Fruit fly (Drosophila melanogaster) whole organism, embryonic: ENCODE measurements around the gene CG11843.

Experiments used
- Asciz ChIP-seq: fragments of 200-800 bp; sonication (Bioruptor generic); optimal IDR thresholded peaks from 2 replicates; lab custom pipeline; 2017; ENCODE audit warnings: missing biosample characterization, mild to moderate bottlenecking, missing genetic modification characterization, missing genetic modification reagents
- B-H2 ChIP-seq: fragments of 200-800 bp; sonication (Bioruptor generic); optimal IDR thresholded peaks from 2 replicates; lab custom pipeline; 2018; ENCODE audit warnings: missing biosample characterization, mild to moderate bottlenecking, missing genetic modification characterization
- CG10209 ChIP-seq: fragments of 200-800 bp; sonication (Bioruptor generic); optimal IDR thresholded peaks from 3 replicates; lab custom pipeline; 2017; ENCODE audit warnings: missing biosample characterization, mild to moderate bottlenecking, missing genetic modification characterization, missing genetic modification reagents
- CG10321 ChIP-seq: fragments of 200-800 bp; sonication (Bioruptor generic); IDR thresholded peaks from 2 replicates; pipeline ENCODE4 v1.3.6; 2022; ENCODE audit warnings: missing biosample characterization, missing genetic modification characterization
- CG10431 ChIP-seq: fragments of 200-800 bp; sonication (Bioruptor generic); optimal IDR thresholded peaks from 3 replicates; lab custom pipeline; 2018; ENCODE audit warnings: missing biosample characterization, mild to moderate bottlenecking, missing genetic modification characterization
- CG10462 ChIP-seq: fragments of 200-800 bp; sonication (Bioruptor generic); optimal IDR thresholded peaks from 2 replicates; lab custom pipeline; 2016; ENCODE audit warnings: missing biosample characterization, missing genetic modification characterization
- CG11093 ChIP-seq: fragments of 200-800 bp; sonication (Bioruptor generic); IDR thresholded peaks from 3 replicates; pipeline ENCODE4 v1.3.6; 2022; ENCODE audit warnings: missing biosample characterization, missing genetic modification characterization
- CG13624 ChIP-seq: fragments of 200-800 bp; sonication (Bioruptor generic); optimal IDR thresholded peaks from 2 replicates; lab custom pipeline; 2016; ENCODE audit warnings: missing biosample characterization, missing genetic modification characterization
- CG15601 ChIP-seq: fragments of 200-800 bp; sonication (Bioruptor generic); optimal IDR thresholded peaks from 3 replicates; lab custom pipeline; 2019; ENCODE audit warnings: missing biosample characterization, mild to moderate bottlenecking, missing genetic modification characterization, moderate library complexity
- CG18619 ChIP-seq: fragments of 200-800 bp; sonication (Bioruptor generic); optimal IDR thresholded peaks from 3 replicates; lab custom pipeline; 2017; ENCODE audit warnings: missing biosample characterization, mild to moderate bottlenecking, missing genetic modification characterization
- CG2129 ChIP-seq: fragments of 200-800 bp; sonication (Bioruptor generic); IDR thresholded peaks from 2 replicates; pipeline ENCODE4 v1.3.6; 2022; ENCODE audit warnings: missing biosample characterization, missing genetic modification characterization; ENCODE audit not compliant: partially characterized antibody
- CG32767 ChIP-seq: fragments of 200-800 bp; sonication (Bioruptor generic); IDR thresholded peaks from 2 replicates; pipeline ENCODE4 v1.3.6; 2022; ENCODE audit warnings: missing biosample characterization, missing genetic modification characterization
- CG33213 ChIP-seq: fragments of 200-800 bp; sonication (Bioruptor generic); optimal IDR thresholded peaks from 3 replicates; lab custom pipeline; 2016; ENCODE audit warnings: missing biosample characterization, missing genetic modification characterization
- CG7839 ChIP-seq: fragments of 200-800 bp; sonication (Bioruptor generic); optimal IDR thresholded peaks from 3 replicates; lab custom pipeline; 2018; ENCODE audit warnings: missing biosample characterization, mild to moderate bottlenecking, missing genetic modification characterization, moderate library complexity
- CG7928 ChIP-seq: fragments of 200-800 bp; sonication (Bioruptor generic); optimal IDR thresholded peaks from 2 replicates; lab custom pipeline; 2017; ENCODE audit warnings: missing biosample characterization, mild to moderate bottlenecking, missing genetic modification characterization
- CG9437 ChIP-seq: fragments of 200-800 bp; sonication (Bioruptor generic); optimal IDR thresholded peaks from 2 replicates; lab custom pipeline; 2018; ENCODE audit warnings: missing biosample characterization, mild to moderate bottlenecking, missing genetic modification characterization
- Dll ChIP-seq: fragments of 200-800 bp; sonication (Bioruptor generic); IDR thresholded peaks from 4 replicates; pipeline ENCODE4 v1.3.6; 2022; ENCODE audit warnings: missing biosample characterization, missing genetic modification characterization; ENCODE audit not compliant: partially characterized antibody
- Doc2 ChIP-seq: fragments of 200-800 bp; sonication (Bioruptor generic); IDR thresholded peaks from 2 replicates; pipeline ENCODE4 v1.3.6; 2022; ENCODE audit warnings: missing biosample characterization, missing genetic modification characterization
- Doc3 ChIP-seq: fragments of 200-800 bp; sonication (Bioruptor generic); IDR thresholded peaks from 3 replicates; pipeline ENCODE4 v1.3.6; 2022; ENCODE audit warnings: missing biosample characterization, missing genetic modification characterization; ENCODE audit not compliant: partially characterized antibody
- Drgx ChIP-seq: fragments of 200-800 bp; sonication (Bioruptor generic); IDR thresholded peaks from 2 replicates; pipeline ENCODE4 v1.3.6; 2022; ENCODE audit warnings: missing biosample characterization, missing genetic modification characterization
- Lim3 ChIP-seq: fragments of 200-800 bp; sonication (Bioruptor generic); IDR thresholded peaks from 2 replicates; pipeline ENCODE4 v1.3.6; 2022; ENCODE audit warnings: missing biosample characterization, missing genetic modification characterization
- Med ChIP-seq: fragments of 200-800 bp; sonication (Bioruptor generic); peaks from one replicate; lab custom pipeline; 2016; ENCODE audit warnings: missing biosample characterization, missing genetic modification characterization, mild to moderate bottlenecking, inconsistent platforms, moderate library complexity
- Neu2 ChIP-seq: fragments of 200-800 bp; sonication (Bioruptor generic); optimal IDR thresholded peaks from 3 replicates; lab custom pipeline; 2016; ENCODE audit warnings: missing biosample characterization, missing genetic modification characterization, borderline replicate concordance
- Nf-YA ChIP-seq: fragments of 200-800 bp; sonication (Bioruptor generic); IDR thresholded peaks from 2 replicates; pipeline ENCODE4 v1.3.6; 2022; ENCODE audit warnings: missing biosample characterization, missing genetic modification characterization
- Nf-YB ChIP-seq: fragments of 200-800 bp; sonication (Bioruptor generic); optimal IDR thresholded peaks from 3 replicates; lab custom pipeline; 2019; ENCODE audit warnings: missing biosample characterization, mild to moderate bottlenecking, missing genetic modification characterization, moderate library complexity
- Side ChIP-seq: fragments of 200-800 bp; sonication (Bioruptor generic); optimal IDR thresholded peaks from 2 replicates; lab custom pipeline; 2016; ENCODE audit warnings: missing biosample characterization, missing genetic modification characterization
- Sox102F ChIP-seq: fragments of 200-800 bp; sonication (Bioruptor generic); optimal IDR thresholded peaks from 2 replicates; lab custom pipeline; 2018; ENCODE audit warnings: missing biosample characterization, mild to moderate bottlenecking, missing genetic modification characterization, moderate library complexity
- Sry-β ChIP-seq: fragments of 200-800 bp; sonication (Bioruptor generic); optimal IDR thresholded peaks from 2 replicates; lab custom pipeline; 2018; ENCODE audit warnings: missing biosample characterization, mild to moderate bottlenecking, missing genetic modification characterization, moderate library complexity
- Usf ChIP-seq: fragments of 200-800 bp; sonication (Bioruptor generic); optimal IDR thresholded peaks from 2 replicates; lab custom pipeline; 2017; ENCODE audit warnings: missing genotype, missing biosample characterization, missing genetic modification characterization
- aop ChIP-seq: fragments of 200-800 bp; sonication (Bioruptor generic); IDR thresholded peaks from 2 replicates; pipeline ENCODE4 v1.3.6; 2022; ENCODE audit warnings: missing biosample characterization, missing genetic modification characterization
- az2 ChIP-seq: fragments of 200-800 bp; sonication (Bioruptor generic); optimal IDR thresholded peaks from 3 replicates; lab custom pipeline; 2016; ENCODE audit warnings: missing biosample characterization, missing genetic modification characterization
- cato ChIP-seq: fragments of 200-800 bp; sonication (Bioruptor generic); optimal IDR thresholded peaks from 2 replicates; lab custom pipeline; 2016; ENCODE audit warnings: missing biosample characterization, missing genetic modification characterization, borderline replicate concordance
- da ChIP-seq: fragments of 200-800 bp; sonication (Bioruptor generic); optimal IDR thresholded peaks from 2 replicates; lab custom pipeline; 2016; ENCODE audit warnings: missing biosample characterization, missing genetic modification characterization
- disco-r ChIP-seq: fragments of 200-800 bp; sonication (Bioruptor generic); optimal IDR thresholded peaks from 2 replicates; lab custom pipeline; 2016; ENCODE audit warnings: missing biosample characterization, missing genetic modification characterization
- fd96Cb ChIP-seq: fragments of 200-800 bp; sonication (Bioruptor generic); optimal IDR thresholded peaks from 2 replicates; lab custom pipeline; 2018; ENCODE audit warnings: missing biosample characterization, mild to moderate bottlenecking, missing genetic modification characterization, moderate library complexity
- h ChIP-seq: fragments of >200 bp; optimal IDR thresholded peaks from 2 replicates; lab custom pipeline; 2017
- her ChIP-seq: fragments of 200-800 bp; sonication (Bioruptor generic); optimal IDR thresholded peaks from 2 replicates; lab custom pipeline; 2016; ENCODE audit warnings: missing biosample characterization, missing genetic modification characterization
- lilli ChIP-seq: fragments of 200-800 bp; sonication (Bioruptor generic); optimal IDR thresholded peaks from 3 replicates; lab custom pipeline; 2016; ENCODE audit warnings: missing biosample characterization, missing genetic modification characterization
- nerfin-2 ChIP-seq: fragments of 200-800 bp; sonication (Bioruptor generic); IDR thresholded peaks from 2 replicates; pipeline ENCODE4 v1.3.6; 2022; ENCODE audit warnings: missing biosample characterization, missing genetic modification characterization; ENCODE audit not compliant: partially characterized antibody
- odd ChIP-seq: fragments of 200-800 bp; sonication (Bioruptor generic); optimal IDR thresholded peaks from 2 replicates; lab custom pipeline; 2017; ENCODE audit warnings: missing biosample characterization, mild to moderate bottlenecking, missing genetic modification characterization
- org-1 ChIP-seq: fragments of 200-800 bp; sonication (Bioruptor generic); optimal IDR thresholded peaks from 2 replicates; lab custom pipeline; 2017; ENCODE audit warnings: missing biosample characterization, missing genetic modification characterization
- pnt ChIP-seq: fragments of 200-800 bp; sonication (Bioruptor generic); optimal IDR thresholded peaks from 3 replicates; lab custom pipeline; 2016; ENCODE audit warnings: missing biosample characterization, missing genetic modification characterization
- pzg ChIP-seq: fragments of 200-800 bp; sonication (Bioruptor generic); optimal IDR thresholded peaks from 3 replicates; lab custom pipeline; 2018; ENCODE audit warnings: missing biosample characterization, mild to moderate bottlenecking, missing genetic modification characterization, moderate library complexity
- sc ChIP-seq, 3 experiments: fragments of >200 bp in 2 of 3; fragments of 200-800 bp in 1 of 3; sonication (Bioruptor generic) in 1 of 3; optimal IDR thresholded peaks; 2 replicates in 2 of 3; 3 replicates in 1 of 3; lab custom pipeline; 2017; ENCODE audit warnings: mild to moderate bottlenecking in 1 of 3, missing biosample characterization in 1 of 3, missing genetic modification characterization in 1 of 3, missing genetic modification reagents in 1 of 3
- sob ChIP-seq: fragments of 200-800 bp; sonication (Bioruptor generic); IDR thresholded peaks from 2 replicates; pipeline ENCODE4 v1.3.6; 2022; ENCODE audit warnings: missing biosample characterization, missing genetic modification characterization
- twi ChIP-seq: fragments of 200-800 bp; optimal IDR thresholded peaks from 2 replicates; lab custom pipeline; 2019; ENCODE audit warnings: missing biosample characterization, mild to moderate bottlenecking, missing genetic modification characterization, moderate library complexity
- tx ChIP-seq: fragments of 200-800 bp; sonication (Bioruptor generic); optimal IDR thresholded peaks from 2 replicates; lab custom pipeline; 2016; ENCODE audit warnings: missing biosample characterization, missing genetic modification characterization
- vvl ChIP-seq: fragments of 200-800 bp; sonication (Bioruptor generic); IDR thresholded peaks from 2 replicates; pipeline ENCODE4 v1.3.6; 2022; ENCODE audit warnings: missing biosample characterization, missing genetic modification characterization
- zfh1 ChIP-seq: fragments of 200-800 bp; sonication (Bioruptor generic); IDR thresholded peaks from 3 replicates; pipeline ENCODE4 v1.3.6; 2022; ENCODE audit warnings: missing biosample characterization, missing genetic modification characterization

CG11843 gene

dm6 chr3R:29033909-29034629 lies 20.1 kb upstream of the CG11843 start, which contains the start of the genes beta4GalNAcTB and Cpsf100 (continued):
- TF ChIP-seq org-1 (GFP tag; lab: Kevin White, UChicago) (peak; percentile 49), CG15601 (tag; lab: Kevin White, UChicago) (peak; percentile 68), twi (tag; lab: Kevin White, UChicago) (peak; percentile 70), CG10321 (GFP tag; lab: Robert Waterston, UW) (no peak), nerfin-2 (GFP tag; lab: Robert Waterston, UW) (no peak), pnt (GFP tag; lab: Kevin White, UChicago) (peak; percentile 62), CG33213 (GFP tag; lab: Kevin White, UChicago) (no peak), CG7928 (GFP tag; lab: Kevin White, UChicago) (peak; percentile 91), da (GFP tag; lab: Kevin White, UChicago) (no peak), disco-r (no peak), zfh1 (GFP tag; lab: Robert Waterston, UW) (peak; percentile 67; the same call in 2 of the 3 replicates), her (GFP tag; lab: Kevin White, UChicago) (peak; percentile 7), B-H2 (GFP tag; lab: Kevin White, UChicago) (peak; percentile 17), CG7839 (tag; lab: Kevin White, UChicago) (peak; percentile 79), odd (GFP tag; lab: Kevin White, UChicago) (no peak), Drgx (no peak), CG9437 (GFP tag; lab: Kevin White, UChicago) (peak; percentile 86), Side (GFP tag; lab: Kevin White, UChicago) (peak; percentile 39), CG11093 (0 out of 3 replicates have a peak, but pooled peaks have one; percentile 39), Sry-β (GFP tag; lab: Kevin White, UChicago) (no peak), sob (peak; percentile 48; the same call in 1 of the 2 replicates), Neu2 (GFP tag; lab: Kevin White, UChicago) (no peak), pzg (peak; percentile 34), CG2129 (no peak), tx (GFP tag; lab: Kevin White, UChicago) (peak; percentile 25), h (no peak), sc (optimal IDR thresholded peaks at IDR 0.05; lab: Kevin White, UChicago) (no peak), sc (GFP tag; optimal IDR thresholded peaks at IDR 0.05; lab: Kevin White, UChicago) (peak; percentile 67), Usf (peak; percentile 73), Lim3 (no peak), Doc2 (GFP tag; lab: Robert Waterston, UW) (no peak), Nf-YA (GFP tag; lab: Robert Waterston, UW) (no peak), CG18619 (GFP tag; lab: Kevin White, UChicago) (peak; percentile 77), CG32767 (GFP tag; lab: Robert Waterston, UW) (no peak), vvl (peak; percentile 57; the same call in 1 of the 2 replicates), Med (peak; percentile 89), Dll (GFP tag; lab: Robert Waterston, UW) (no peak), Sox102F (GFP tag; lab: Kevin White, UChicago) (peak; percentile 64), Asciz (GFP tag; lab: Kevin White, UChicago) (peak; percentile 46), cato (GFP tag; lab: Kevin White, UChicago) (peak; percentile 46), CG10209 (GFP tag; lab: Kevin White, UChicago) (peak; percentile 70), CG10431 (GFP tag; lab: Kevin White, UChicago) (no peak), CG13624 (GFP tag; lab: Kevin White, UChicago) (peak; percentile 41), CG10462 (GFP tag; lab: Kevin White, UChicago) (peak; percentile 43), az2 (GFP tag; lab: Kevin White, UChicago) (peak; percentile 79), Nf-YB (GFP tag; lab: Kevin White, UChicago) (peak; percentile 24), fd96Cb (tag; lab: Kevin White, UChicago) (peak; percentile 51), Doc3 (GFP tag; lab: Robert Waterston, UW) (no peak), aop (GFP tag; lab: Robert Waterston, UW) (0 out of 2 replicates have a peak, but pooled peaks have one; percentile 57), lilli (GFP tag; lab: Kevin White, UChicago) (peak; percentile 83)
